Worm (Caenorhabditis elegans) whole organism, L4 larva: Measurements from ENCODE around the gene clec-136.

ENCODE experiments used
- F49E8.2 ChIP-seq: sonication (generic microtip); optimal IDR thresholded peaks from 2 replicates; lab custom pipeline; 2016; ENCODE audit warnings: missing compliant biosample characterization, mild to moderate bottlenecking, missing genetic modification characterization, borderline replicate concordance
- ZK546.5 ChIP-seq, 2 experiments: sonication (generic microtip); optimal IDR thresholded peaks; 2 replicates each; lab custom pipeline; 2017; ENCODE audit warnings: missing biosample characterization in 2 of 2, missing genetic modification characterization in 2 of 2
- ceh-82 ChIP-seq: sonication (generic microtip); optimal IDR thresholded peaks from 2 replicates; lab custom pipeline; 2017; ENCODE audit warnings: missing biosample characterization, missing genetic modification characterization
- fos-1 ChIP-seq: fragments of 150-350 bp; optimal IDR thresholded peaks from 2 replicates; lab custom pipeline; 2014; ENCODE audit warnings: missing biosample characterization, missing genetic modification characterization
- hif-1 ChIP-seq, 2 experiments: sonication (generic microtip); optimal IDR thresholded peaks; 2 replicates each; lab custom pipeline; 2016 to 2017; ENCODE audit warnings: missing compliant biosample characterization in 2 of 2, missing genetic modification characterization in 2 of 2, missing genetic modification reagents in 2 of 2, missing genotype in 2 of 2, mild to moderate bottlenecking in 1 of 2
- lin-13 ChIP-seq: fragments of 150-350 bp; optimal IDR thresholded peaks from 2 replicates; lab custom pipeline; 2014; ENCODE audit warnings: missing biosample characterization, missing genetic modification reagents, missing genetic modification characterization
- skn-1 ChIP-seq: fragments of 150-350 bp; optimal IDR thresholded peaks from 2 replicates; lab custom pipeline; 2014; ENCODE audit warnings: missing biosample characterization, missing genetic modification characterization
- snpc-4 ChIP-seq: fragments of 150-350 bp; optimal IDR thresholded peaks from 2 replicates; lab custom pipeline; 2014; ENCODE audit warnings: missing biosample characterization, missing genetic modification characterization
- zip-11 ChIP-seq: fragments of 200-800 bp; sonication (Bioruptor generic); IDR thresholded peaks from 2 replicates; pipeline ENCODE4 v1.3.6; 2022; ENCODE audit warnings: missing genetic modification characterization, missing compliant biosample characterization

DNA sequence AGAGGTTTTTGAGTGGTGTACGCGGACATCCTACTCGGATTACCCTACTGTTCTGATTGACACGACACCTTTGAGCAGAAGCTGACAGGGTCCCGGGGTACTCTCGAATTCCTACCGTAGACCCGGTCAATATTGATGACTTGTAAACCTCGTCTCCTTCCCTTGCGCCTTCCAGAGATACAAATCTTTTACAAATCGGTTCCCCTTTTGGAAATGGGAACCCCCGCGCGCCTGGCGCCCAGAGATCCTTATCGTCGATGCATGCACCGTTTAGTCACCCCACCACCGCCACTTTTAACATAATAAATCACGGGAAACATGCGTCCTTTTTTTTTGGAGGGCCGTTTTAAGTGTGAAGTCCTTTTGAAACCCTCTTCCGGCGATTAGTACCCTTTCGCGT lies 43.3 kb downstream of the clec-136 start:
- TF ChIP-seq snpc-4 (tag; lab: Kevin White, UChicago) (no peak), zip-11 (no peak), fos-1 (tag; lab: Kevin White, UChicago) (no peak), skn-1 (no peak), ceh-82 (tag; lab: Kevin White, UChicago) (no peak), lin-13 (GFP tag; lab: Kevin White, UChicago) (no peak), hif-1 (tag; optimal IDR thresholded peaks at IDR 0.05; lab: Kevin White, UChicago) (no peak), ZK546.5 (tag; optimal IDR thresholded peaks at IDR 0.05; lab: Kevin White, UChicago) (no peak), F49E8.2 (tag; lab: Kevin White, UChicago) (no peak)
